Fruit fly (Drosophila melanogaster) whole organism, embryonic: Measurements from ENCODE around the gene Tbc1d22.

Source experiments
- CG10267 ChIP-seq: fragments of 200-800 bp; sonication (Bioruptor generic); optimal IDR thresholded peaks from 2 replicates; lab custom pipeline; 2018; ENCODE audit warnings: missing biosample characterization, mild to moderate bottlenecking, missing genetic modification characterization, moderate library complexity
- CG10431 ChIP-seq: fragments of 200-800 bp; sonication (Bioruptor generic); optimal IDR thresholded peaks from 3 replicates; lab custom pipeline; 2018; ENCODE audit warnings: missing biosample characterization, mild to moderate bottlenecking, missing genetic modification characterization
- CG12071 ChIP-seq: fragments of 200-800 bp; sonication (Bioruptor generic); optimal IDR thresholded peaks from 3 replicates; lab custom pipeline; 2018; ENCODE audit warnings: missing biosample characterization, mild to moderate bottlenecking, missing genetic modification characterization
- CG15601 ChIP-seq: fragments of 200-800 bp; sonication (Bioruptor generic); optimal IDR thresholded peaks from 3 replicates; lab custom pipeline; 2019; ENCODE audit warnings: missing biosample characterization, mild to moderate bottlenecking, missing genetic modification characterization, moderate library complexity
- CG6175 ChIP-seq: fragments of 200-800 bp; sonication (Bioruptor generic); IDR thresholded peaks from 3 replicates; pipeline ENCODE4 v1.3.6; 2022; ENCODE audit warnings: missing biosample characterization, missing genetic modification characterization
- CG6791 ChIP-seq: fragments of 200-800 bp; sonication (Bioruptor generic); IDR thresholded peaks from 3 replicates; pipeline ENCODE4 v1.3.6; 2022; ENCODE audit warnings: missing biosample characterization, missing genetic modification characterization; ENCODE audit not compliant: partially characterized antibody
- CG7372 ChIP-seq: fragments of 200-800 bp; sonication (Bioruptor generic); IDR thresholded peaks from 2 replicates; pipeline ENCODE4 v1.3.6; 2022; ENCODE audit warnings: missing biosample characterization, missing genetic modification characterization
- CG7745 ChIP-seq: fragments of 200-800 bp; sonication (Bioruptor generic); optimal IDR thresholded peaks from 2 replicates; lab custom pipeline; 2018; ENCODE audit warnings: missing biosample characterization, mild to moderate bottlenecking, missing genetic modification characterization, moderate library complexity
- Ets65A ChIP-seq: fragments of 200-800 bp; sonication (Bioruptor generic); peaks from one replicate; lab custom pipeline; 2016; ENCODE audit warnings: missing biosample characterization, missing genetic modification characterization
- Med ChIP-seq: fragments of 200-800 bp; sonication (Bioruptor generic); peaks from one replicate; lab custom pipeline; 2016; ENCODE audit warnings: missing biosample characterization, missing genetic modification characterization, mild to moderate bottlenecking, inconsistent platforms, moderate library complexity
- Ssrp ChIP-seq: fragments of 200-800 bp; sonication (Bioruptor generic); optimal IDR thresholded peaks from 2 replicates; lab custom pipeline; 2018; ENCODE audit warnings: missing biosample characterization, mild to moderate bottlenecking, missing genetic modification characterization, moderate library complexity
- az2 ChIP-seq: fragments of 200-800 bp; sonication (Bioruptor generic); optimal IDR thresholded peaks from 3 replicates; lab custom pipeline; 2016; ENCODE audit warnings: missing biosample characterization, missing genetic modification characterization
- ci ChIP-seq: fragments of 200-800 bp; sonication (Bioruptor generic); IDR thresholded peaks from 3 replicates; pipeline ENCODE4 v1.3.6; 2022; ENCODE audit warnings: missing biosample characterization, missing genetic modification characterization
- corto ChIP-seq: fragments of 200-800 bp; sonication (Bioruptor generic); optimal IDR thresholded peaks from 2 replicates; lab custom pipeline; 2016; ENCODE audit warnings: missing biosample characterization, mild to moderate bottlenecking, missing genetic modification characterization, moderate library complexity
- crp ChIP-seq, 2 experiments: fragments of 200-800 bp; sonication (Bioruptor generic); optimal IDR thresholded peaks; 2 replicates in 1 of 2; 3 replicates in 1 of 2; lab custom pipeline; 2017; ENCODE audit warnings: missing biosample characterization in 2 of 2, missing genetic modification characterization in 2 of 2, mild to moderate bottlenecking in 1 of 2, moderate library complexity in 1 of 2
- nom ChIP-seq: fragments of 200-800 bp; sonication (Bioruptor generic); optimal IDR thresholded peaks from 2 replicates; lab custom pipeline; 2017; ENCODE audit warnings: missing biosample characterization, missing genetic modification characterization, mild to moderate bottlenecking, moderate library complexity, missing genetic modification reagents
- sens ChIP-seq: fragments of 200-800 bp; sonication (Bioruptor generic); peaks from one replicate; lab custom pipeline; 2016; ENCODE audit warnings: missing biosample characterization, missing genetic modification characterization
- sima ChIP-seq: fragments of 200-800 bp; sonication (Bioruptor generic); optimal IDR thresholded peaks from 2 replicates; lab custom pipeline; 2016; ENCODE audit warnings: missing biosample characterization, missing genetic modification characterization
- sna ChIP-seq: fragments of 200-800 bp; sonication (Bioruptor generic); IDR thresholded peaks from 2 replicates; pipeline ENCODE4 v1.3.6; 2022; ENCODE audit warnings: missing biosample characterization, missing genetic modification characterization; ENCODE audit not compliant: partially characterized antibody
- yki ChIP-seq: fragments of >200 bp; optimal IDR thresholded peaks from 3 replicates; lab custom pipeline; 2018

Tbc1d22 gene

dm6 chr3R:21152856-21153278 is 50.9 kb downstream of the Tbc1d22 start (continued):
- TF ChIP-seq CG10267 (tag; lab: Kevin White, UChicago) (no peak), nom (GFP tag; lab: Kevin White, UChicago) (peak; percentile 98), corto (GFP tag; lab: Kevin White, UChicago) (peak; percentile 76), CG6791 (GFP tag; lab: Robert Waterston, UW) (no peak), yki (lab: Kevin White, UChicago) (peak; percentile 51)

dm6 chr3R:21154130-21154529 is 52.1 kb downstream of the Tbc1d22 start:
- TF ChIP-seq sna (GFP tag; lab: Robert Waterston, UW) (no peak), sens (GFP tag; lab: Kevin White, UChicago) (peak; percentile 47), ci (GFP tag; lab: Robert Waterston, UW) (0 out of 3 replicates have a peak, but pooled peaks have one; percentile 24), crp (GFP tag; optimal IDR thresholded peaks at IDR 0.05; lab: Kevin White, UChicago) (peak in 1 of 2 experiments; percentile 5), Ssrp (no peak), Ets65A (GFP tag; lab: Kevin White, UChicago) (peak; percentile 3), sima (GFP tag; lab: Kevin White, UChicago) (no peak), Med (GFP tag; lab: Kevin White, UChicago) (peak; percentile 16), CG6175 (GFP tag; lab: Robert Waterston, UW) (0 out of 3 replicates have a peak, but pooled peaks have one; percentile 7), az2 (no peak), CG12071 (GFP tag; lab: Kevin White, UChicago) (no peak), CG15601 (tag; lab: Kevin White, UChicago) (peak; percentile 57), CG7372 (GFP tag; lab: Robert Waterston, UW) (peak; percentile 75), CG7745 (tag; lab: Kevin White, UChicago) (no peak), CG10431 (GFP tag; lab: Kevin White, UChicago) (peak; percentile 99)
- TF ChIP-seq, all 482 proteins: peak for 9
